Worm (Caenorhabditis elegans): ENCODE results near the gene amdh-1.

Gene amdh-1

DNA sequence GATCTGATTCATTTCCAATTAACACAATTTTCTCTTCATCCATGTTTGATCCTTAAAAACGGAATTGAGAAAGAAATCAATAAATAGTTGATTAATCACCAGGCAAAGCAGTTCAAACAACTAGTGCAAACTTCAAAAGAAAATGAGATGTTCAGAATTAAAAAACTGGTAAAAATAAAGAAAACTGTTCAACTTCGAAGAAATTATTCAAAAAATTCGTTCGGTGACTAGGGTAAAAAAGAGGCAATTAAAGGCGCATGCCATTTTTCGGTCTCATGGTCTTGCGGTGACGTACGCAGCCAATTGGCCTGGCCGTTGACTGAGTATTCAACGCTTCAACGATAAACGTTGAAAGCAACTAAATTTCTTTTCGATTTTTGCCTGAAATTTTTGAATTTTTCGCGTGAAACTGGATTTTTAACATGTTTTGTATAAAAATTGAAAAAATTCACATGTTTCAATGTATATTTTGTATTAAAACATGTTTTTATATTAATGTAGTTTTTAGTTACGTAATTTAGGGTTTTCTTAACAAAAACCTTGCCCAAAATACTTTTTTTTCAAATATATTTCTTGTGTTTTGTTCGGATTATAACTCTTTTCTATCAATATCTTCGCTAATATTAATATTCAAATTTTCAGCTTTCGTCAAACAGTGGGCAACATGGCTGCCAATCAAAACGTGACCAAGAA is 45.3 kb upstream of the amdh-1 start, which contains the start of the genes sna-3 and rps-3 (continued):
- peak; percentile 21 for TF ChIP-seq egl-27 (tag; optimal IDR thresholded peaks at IDR 0.05)
- no peak for TF ChIP-seq R02D3.7 (tag; optimal IDR thresholded peaks at IDR 0.05)

DNA sequence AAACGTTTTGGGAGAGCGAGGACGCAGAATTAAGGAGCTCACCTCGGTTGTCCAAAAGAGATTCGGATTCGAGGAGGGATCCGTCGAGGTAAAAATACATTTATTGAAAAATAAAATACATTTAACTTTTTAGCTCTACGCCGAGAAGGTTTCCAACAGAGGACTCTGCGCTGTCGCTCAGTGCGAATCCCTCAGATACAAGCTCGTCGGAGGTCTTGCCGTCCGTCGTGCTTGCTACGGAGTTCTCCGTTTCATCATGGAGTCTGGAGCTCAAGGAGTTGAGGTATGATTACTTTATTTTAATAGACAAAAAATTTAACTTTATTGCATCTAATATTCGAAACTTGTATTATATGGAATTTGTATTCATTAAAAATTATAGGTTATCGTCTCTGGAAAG is 44.6 kb upstream of the amdh-1 start:
- no peak for TF ChIP-seq nhr-237 (tag; optimal IDR thresholded peaks at IDR 0.05)
- TF ChIP-seq ztf-4 (tag; optimal IDR thresholded peaks at IDR 0.05) = no peak
- no peak for TF ChIP-seq mdl-1 (tag; optimal IDR thresholded peaks at IDR 0.05)
- no peak for TF ChIP-seq ceh-82 (tag; optimal IDR thresholded peaks at IDR 0.05)
- no peak for TF ChIP-seq Y55F3AM.14 (GFP tag; optimal IDR thresholded peaks at IDR 0.05)
- no peak for TF ChIP-seq egl-27 (tag; optimal IDR thresholded peaks at IDR 0.05)
- no peak for TF ChIP-seq sma-3 (GFP tag; optimal IDR thresholded peaks at IDR 0.05)
- TF ChIP-seq sem-4 (tag; optimal IDR thresholded peaks at IDR 0.05) = no peak
- TF ChIP-seq lin-11 (tag; optimal IDR thresholded peaks at IDR 0.05) = no peak
- TF ChIP-seq blmp-1 (tag; optimal IDR thresholded peaks at IDR 0.05; ENCODE audit: insufficient read depth) = no peak
- no peak for TF ChIP-seq dmd-4 (tag; optimal IDR thresholded peaks at IDR 0.05)
- no peak for TF ChIP-seq C34F6.9 (tag; optimal IDR thresholded peaks at IDR 0.05)
- TF ChIP-seq gmeb-1 (tag; optimal IDR thresholded peaks at IDR 0.05) = no peak
- no peak for TF ChIP-seq unc-39 (tag; optimal IDR thresholded peaks at IDR 0.05)
- no peak for TF ChIP-seq nhr-12 (tag; optimal IDR thresholded peaks at IDR 0.05)

DNA sequence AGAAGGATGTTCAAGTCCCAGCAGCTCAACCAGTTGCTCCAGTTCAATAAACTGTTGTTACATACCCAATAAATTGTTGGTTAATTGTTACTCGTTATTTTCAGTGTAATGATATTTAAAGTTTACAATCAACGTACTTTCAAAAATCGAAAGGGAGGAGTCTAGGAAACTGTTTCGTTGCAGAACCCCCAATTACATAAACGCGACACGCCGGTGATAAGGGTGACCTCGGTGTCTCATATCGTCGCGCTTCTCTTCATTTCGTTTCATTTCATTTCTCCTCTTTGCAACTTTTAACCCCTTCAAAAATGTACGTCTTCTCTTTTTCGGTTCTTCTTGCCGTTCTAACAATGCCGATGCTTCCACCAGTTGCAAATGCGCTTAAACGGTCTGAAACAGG is 43.7 kb upstream of the amdh-1 start, which contains the start of gene C23G10.2:
TSS of gene C23G10.2 (plus strand) at position 184 of the 400 bp plus-strand sequence.
- no peak for TF ChIP-seq fos-1 (tag; optimal IDR thresholded peaks at IDR 0.05)
- no peak for TF ChIP-seq sem-4 (tag; optimal IDR thresholded peaks at IDR 0.05)
- no peak for TF ChIP-seq dmd-4 (tag; optimal IDR thresholded peaks at IDR 0.05)
- TF ChIP-seq ZK546.5 (tag; optimal IDR thresholded peaks at IDR 0.05) = no peak
- no peak for TF ChIP-seq nhr-6 (tag; optimal IDR thresholded peaks at IDR 0.05)
- no peak for TF ChIP-seq unc-55 (GFP tag; optimal IDR thresholded peaks at IDR 0.05)
- TF ChIP-seq nhr-25 (tag; optimal IDR thresholded peaks at IDR 0.05) = no peak
- no peak for TF ChIP-seq nhr-129 (tag; optimal IDR thresholded peaks at IDR 0.05)
- no peak for TF ChIP-seq F13H6.1 (tag; optimal IDR thresholded peaks at IDR 0.05)
- no peak for TF ChIP-seq sma-3 (GFP tag; optimal IDR thresholded peaks at IDR 0.05)
- no peak for TF ChIP-seq mbf-1 (tag; optimal IDR thresholded peaks at IDR 0.05)

DNA sequence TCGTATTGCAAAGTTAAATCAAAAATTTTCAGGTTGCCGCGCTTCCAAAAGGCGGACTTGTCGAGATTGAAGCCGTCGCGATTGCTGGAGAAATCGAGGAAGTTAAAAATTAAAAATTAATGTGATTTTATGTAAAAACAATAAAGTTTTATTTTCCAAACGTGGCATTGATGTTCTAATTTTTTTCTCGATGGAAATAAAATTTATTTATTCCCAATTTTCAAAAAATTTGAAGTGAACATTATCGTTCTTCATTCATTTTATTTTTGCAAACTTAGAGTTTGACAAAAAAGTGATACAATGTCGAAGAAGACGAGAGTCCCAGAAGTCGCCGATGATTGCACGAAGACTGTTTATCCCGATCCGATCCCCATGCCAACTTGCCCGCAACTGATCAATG is 42.6 kb upstream of the amdh-1 start, which contains the start of gene C23G10.1:
TSS of gene C23G10.1 (plus strand) at position 301 of the 400 bp plus-strand sequence.
- TF ChIP-seq C34F6.9 (tag; optimal IDR thresholded peaks at IDR 0.05) = no peak
- no peak for TF ChIP-seq skn-1 (tag; optimal IDR thresholded peaks at IDR 0.05)
- no peak for TF ChIP-seq egl-27 (tag; optimal IDR thresholded peaks at IDR 0.05)
- no peak for TF ChIP-seq sma-9 (GFP tag; optimal IDR thresholded peaks at IDR 0.05)
- TF ChIP-seq sma-9 (tag; optimal IDR thresholded peaks at IDR 0.05) = no peak
- TF ChIP-seq ceh-16 (tag; optimal IDR thresholded peaks at IDR 0.05) = no peak
- TF ChIP-seq ztf-1 (GFP tag; conservative IDR thresholded peaks at IDR 0.05) = no peak
- no peak for TF ChIP-seq snpc-4 (tag; optimal IDR thresholded peaks at IDR 0.05)
- TF ChIP-seq ztf-4 (tag; optimal IDR thresholded peaks at IDR 0.05) = no peak
- TF ChIP-seq zag-1 (tag; optimal IDR thresholded peaks at IDR 0.05) = no peak

DNA sequence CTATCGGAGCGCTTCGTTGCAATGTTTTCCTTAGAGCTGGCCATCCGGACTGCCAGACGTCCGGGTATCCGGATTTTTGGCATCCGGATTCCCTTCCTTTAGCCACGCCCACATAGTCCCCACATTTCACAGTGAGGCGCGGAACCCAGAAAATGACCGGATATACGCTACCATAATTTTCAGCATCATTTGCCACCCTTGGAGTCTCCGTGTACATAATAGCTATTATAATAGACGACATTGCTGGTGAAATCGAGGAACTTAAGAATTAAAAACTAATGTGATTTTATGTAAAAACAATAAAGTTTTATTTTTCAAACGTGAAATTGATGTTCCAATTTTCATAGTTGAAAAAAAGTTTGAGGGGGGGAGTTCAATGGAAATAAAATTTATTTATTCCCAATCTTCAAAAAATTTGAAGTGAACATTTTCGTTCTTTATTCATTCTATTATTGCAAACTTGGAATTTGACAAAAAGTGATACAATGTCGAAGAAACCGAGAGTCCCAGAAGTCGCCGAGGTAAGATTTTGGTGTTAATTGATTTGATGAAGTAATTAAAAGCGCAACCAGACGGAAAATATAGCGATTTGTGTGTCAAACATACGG is 41.3 kb upstream of the amdh-1 start:
- TF ChIP-seq gmeb-1 (tag; optimal IDR thresholded peaks at IDR 0.05) (no peak), snpc-4 (tag; optimal IDR thresholded peaks at IDR 0.05) (peak; percentile 8), nhr-129 (tag; optimal IDR thresholded peaks at IDR 0.05) (no peak)

DNA sequence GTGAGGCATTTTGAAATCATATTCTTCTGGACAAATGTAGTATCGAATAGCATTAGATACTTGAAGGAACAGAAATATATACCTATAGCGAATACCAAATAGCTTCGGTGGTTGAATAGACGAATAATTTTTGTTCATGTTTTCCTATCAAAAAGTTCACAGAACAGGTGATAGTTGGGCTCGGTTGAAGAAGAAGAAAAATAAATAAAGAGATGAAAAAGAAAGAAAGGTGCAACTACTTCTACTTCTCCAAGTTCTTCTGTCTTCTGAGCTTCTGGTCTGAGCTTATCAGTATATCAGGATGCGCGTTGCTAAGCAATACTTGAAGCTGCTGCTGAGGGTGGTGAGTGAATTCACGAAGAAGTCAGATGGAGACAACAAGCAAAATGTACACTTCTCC is 37.7 kb upstream of the amdh-1 start, which contains the start of gene C23G10.10:
TSS of gene C23G10.10 (minus strand) at position 101 of the 400 bp plus-strand sequence.
- TF ChIP-seq peb-1 (tag; optimal IDR thresholded peaks at IDR 0.05) (no peak), lin-13 (GFP tag; optimal IDR thresholded peaks at IDR 0.05) (no peak), ceh-82 (tag; optimal IDR thresholded peaks at IDR 0.05) (no peak), nhr-25 (tag; optimal IDR thresholded peaks at IDR 0.05) (no peak), C34F6.9 (tag; optimal IDR thresholded peaks at IDR 0.05) (no peak), ZK546.5 (tag; optimal IDR thresholded peaks at IDR 0.05) (no peak), unc-55 (GFP tag; optimal IDR thresholded peaks at IDR 0.05) (no peak), zag-1 (tag; optimal IDR thresholded peaks at IDR 0.05) (no peak), nhr-77 (tag; optimal IDR thresholded peaks at IDR 0.05) (no peak), unc-39 (tag; optimal IDR thresholded peaks at IDR 0.05) (no peak), fos-1 (tag; optimal IDR thresholded peaks at IDR 0.05) (no peak), nhr-23 (tag; optimal IDR thresholded peaks at IDR 0.05) (no peak), lsy-2 (tag; optimal IDR thresholded peaks at IDR 0.05) (no peak), nhr-11 (tag; optimal IDR thresholded peaks at IDR 0.05) (no peak), elt-1 (tag; optimal IDR thresholded peaks at IDR 0.05) (no peak), unc-62 (GFP tag; optimal IDR thresholded peaks at IDR 0.05) (no peak), mab-5 (tag; optimal IDR thresholded peaks at IDR 0.05) (no peak), nhr-21 (tag; optimal IDR thresholded peaks at IDR 0.05) (no peak), skn-1 (tag; optimal IDR thresholded peaks at IDR 0.05) (no peak)
